Fruit fly (Drosophila melanogaster): Measurements from ENCODE around the gene CG32110.
A peak's percentile ranks its signal among the peaks of the same experiment; 100 is the strongest.

CG32110 gene

dm6 chr3L:12792933-12793448 is 15.5 kb upstream of the CG32110 start (continued):
- TF ChIP-seq CG16815 (GFP tag; optimal IDR thresholded peaks at IDR 0.05): no peak
- TF ChIP-seq Bdp1 (GFP tag; optimal IDR thresholded peaks at IDR 0.05): no peak
- no peak for TF ChIP-seq rib (GFP tag; IDR thresholded peaks at IDR 0.05)
- peak; percentile 30 for TF ChIP-seq tio (GFP tag; optimal IDR thresholded peaks at IDR 0.05)
- TF ChIP-seq CG12659 (GFP tag; optimal IDR thresholded peaks at IDR 0.05): peak; percentile 67
- TF ChIP-seq Doc3 (GFP tag; IDR thresholded peaks at IDR 0.05; ENCODE audit: partially characterized antibody): no peak
- peak; percentile 21; the same call in 1 of the 3 replicates for TF ChIP-seq tgo (GFP tag; IDR thresholded peaks at IDR 0.05)
- no peak for TF ChIP-seq Dbx (GFP tag; IDR thresholded peaks at IDR 0.05)
- TF ChIP-seq Dll (GFP tag; IDR thresholded peaks at IDR 0.05; ENCODE audit: partially characterized antibody): no peak
- TF ChIP-seq D (optimal IDR thresholded peaks at IDR 0.05): no peak
- peak; percentile 8 for TF ChIP-seq D (GFP tag; optimal IDR thresholded peaks at IDR 0.05)
- no peak for TF ChIP-seq jigr1 (GFP tag; IDR thresholded peaks at IDR 0.05)
- TF ChIP-seq vnd (GFP tag; IDR thresholded peaks at IDR 0.05; ENCODE audit: partially characterized antibody): no peak
- 0 out of 2 replicates have a peak, but pooled peaks have one; percentile 33 for TF ChIP-seq CG32767 (GFP tag; IDR thresholded peaks at IDR 0.05)
- TF ChIP-seq odd (GFP tag; optimal IDR thresholded peaks at IDR 0.05): peak; percentile 37
- TF ChIP-seq CG10267 (tag; optimal IDR thresholded peaks at IDR 0.05): peak; percentile 65
- peak; percentile 19 for TF ChIP-seq CG1602 (GFP tag; optimal IDR thresholded peaks at IDR 0.05)
- TF ChIP-seq CG7987 (GFP tag; optimal IDR thresholded peaks at IDR 0.05): no peak
- TF ChIP-seq slbo (GFP tag; IDR thresholded peaks at IDR 0.05): peak; percentile 58; the same call in 1 of the 2 replicates
- TF ChIP-seq az2 (GFP tag; optimal IDR thresholded peaks at IDR 0.05): peak; percentile 42
- TF ChIP-seq pzg (GFP tag; optimal IDR thresholded peaks at IDR 0.05): no peak
- peak; percentile 63 for TF ChIP-seq Atf6 (GFP tag; IDR thresholded peaks at IDR 0.05)
- peak; percentile 30 for TF ChIP-seq NfI (GFP tag; optimal IDR thresholded peaks at IDR 0.05)
- no peak for TF ChIP-seq MBD-R2 (GFP tag; IDR thresholded peaks at IDR 0.05)
- TF ChIP-seq Sin3A (optimal IDR thresholded peaks at IDR 0.05): no peak
- TF ChIP-seq CG8388 (GFP tag; optimal IDR thresholded peaks at IDR 0.05): peak; percentile 67
- TF ChIP-seq sc (optimal IDR thresholded peaks at IDR 0.05): no peak
- no peak for TF ChIP-seq sc (GFP tag; optimal IDR thresholded peaks at IDR 0.05)
- TF ChIP-seq jing (GFP tag; optimal IDR thresholded peaks at IDR 0.05): no peak
- TF ChIP-seq fd96Cb (tag; optimal IDR thresholded peaks at IDR 0.05): peak; percentile 45
- peak; percentile 56 for TF ChIP-seq scrt (GFP tag; optimal IDR thresholded peaks at IDR 0.05)
- TF ChIP-seq slp2 (GFP tag; optimal IDR thresholded peaks at IDR 0.05): no peak
- no peak for TF ChIP-seq tup (GFP tag; optimal IDR thresholded peaks at IDR 0.05)
- no peak for TF ChIP-seq crol (GFP tag; IDR thresholded peaks at IDR 0.05)
- peak; percentile 60 for TF ChIP-seq CG6689 (GFP tag; IDR thresholded peaks at IDR 0.05)
- TF ChIP-seq Awh (GFP tag; IDR thresholded peaks at IDR 0.05): peak; percentile 55; the same call in 1 of the 2 replicates
- peak; percentile 20 for TF ChIP-seq CG3995 (GFP tag; optimal IDR thresholded peaks at IDR 0.05)
- no peak for TF ChIP-seq z (GFP tag; IDR thresholded peaks at IDR 0.05)
- TF ChIP-seq NK7.1 (GFP tag; optimal IDR thresholded peaks at IDR 0.05): no peak
- TF ChIP-seq CG17829 (tag; optimal IDR thresholded peaks at IDR 0.05): peak; percentile 67
- no peak for TF ChIP-seq CG32772 (GFP tag; IDR thresholded peaks at IDR 0.05)
- TF ChIP-seq CG13894 (tag; optimal IDR thresholded peaks at IDR 0.05): peak; percentile 56
- TF ChIP-seq Poxn (GFP tag; IDR thresholded peaks at IDR 0.05): no peak
- TF ChIP-seq CG11085 (GFP tag; IDR thresholded peaks at IDR 0.05): no peak
- peak; percentile 74 for TF ChIP-seq row (GFP tag; IDR thresholded peaks at IDR 0.05)
- peak; percentile 60 for TF ChIP-seq lilli (GFP tag; optimal IDR thresholded peaks at IDR 0.05)
- no peak for TF ChIP-seq cad (GFP tag; optimal IDR thresholded peaks at IDR 0.05)
- no peak for TF ChIP-seq CG6683 (GFP tag; optimal IDR thresholded peaks at IDR 0.05)
- TF ChIP-seq CG11696 (GFP tag; IDR thresholded peaks at IDR 0.05): peak; percentile 78
- TF ChIP-seq CG17328 (GFP tag; IDR thresholded peaks at IDR 0.05): peak; percentile 24; the same call in 1 of the 2 replicates
- peak in 1 of 2 experiments; percentile 6 for TF ChIP-seq chif (GFP tag; optimal IDR thresholded peaks at IDR 0.05)
- no peak for TF ChIP-seq Nf-YA (GFP tag; IDR thresholded peaks at IDR 0.05)

Data from whole organism, embryonic.